Worm (Caenorhabditis elegans) whole organism, young adult: ENCODE data around the gene C10A4.9.

ENCODE experiments used
- B0035.1 ChIP-seq: sonication (generic microtip); optimal IDR thresholded peaks from 2 replicates; lab custom pipeline; 2016; ENCODE audit warnings: missing genetic modification characterization, mild to moderate bottlenecking, missing compliant biosample characterization, missing genotype, missing genetic modification reagents
- ama-1 ChIP-seq, 3 experiments: fragments of 150-350 bp in 1 of 3; sonication (generic microtip) in 2 of 3; optimal IDR thresholded peaks; 2 replicates each; lab custom pipeline; 2014 to 2018; ENCODE audit warnings: missing biosample characterization in 2 of 3, missing genetic modification characterization in 2 of 3, missing genetic modification reagents in 2 of 3
- bed-2 ChIP-seq: fragments of 200-800 bp; sonication (Bioruptor generic); IDR thresholded peaks from 2 replicates; pipeline ENCODE4 v1.3.6; 2022; ENCODE audit warnings: missing genetic modification reagents, missing genetic modification characterization, missing compliant biosample characterization
- egl-44 ChIP-seq: fragments of 200-800 bp; sonication (Bioruptor generic); IDR thresholded peaks from 2 replicates; pipeline ENCODE4 v1.3.6; 2022; ENCODE audit warnings: missing genetic modification reagents, missing genetic modification characterization, missing compliant biosample characterization
- ets-4 ChIP-seq: fragments of 200-800 bp; sonication (Bioruptor generic); optimal IDR thresholded peaks from 2 replicates; lab custom pipeline; 2018; ENCODE audit warnings: mild to moderate bottlenecking, missing genetic modification characterization, missing compliant biosample characterization
- fkh-3 ChIP-seq: sonication (generic microtip); optimal IDR thresholded peaks from 2 replicates; lab custom pipeline; 2016; ENCODE audit warnings: mild to moderate bottlenecking, missing genetic modification characterization, missing compliant biosample characterization
- lag-1 ChIP-seq: fragments of 200-800 bp; sonication (Bioruptor generic); IDR thresholded peaks from 2 replicates; pipeline ENCODE4 v1.3.6; 2022; ENCODE audit warnings: missing genetic modification reagents, missing genetic modification characterization, missing compliant biosample characterization
- lin-26 ChIP-seq: fragments of 200-800 bp; sonication (Bioruptor generic); IDR thresholded peaks from 2 replicates; pipeline ENCODE4 v1.3.6; 2022; ENCODE audit warnings: missing genetic modification reagents, missing genetic modification characterization, missing compliant biosample characterization
- lin-54 ChIP-seq: fragments of 200-800 bp; sonication (Bioruptor generic); optimal IDR thresholded peaks from 2 replicates; lab custom pipeline; 2018; ENCODE audit warnings: mild to moderate bottlenecking, missing genetic modification characterization, missing compliant biosample characterization
- ztf-25 ChIP-seq: fragments of 200-800 bp; sonication (Bioruptor generic); IDR thresholded peaks from 2 replicates; pipeline ENCODE4 v1.3.6; 2022; ENCODE audit warnings: missing genetic modification reagents, missing genetic modification characterization, missing compliant biosample characterization

ce11 chrX:7420571-7420970 lies at the start of gene C10A4.9:
- TF ChIP-seq egl-44 (GFP tag; lab: Robert Waterston, UW) (no peak), fkh-3 (tag; lab: Kevin White, UChicago) (no peak), bed-2 (no peak), ama-1 (optimal IDR thresholded peaks at IDR 0.05; lab: Kevin White, UChicago) (no peak), ama-1 (GFP tag; optimal IDR thresholded peaks at IDR 0.05; lab: Kevin White, UChicago) (no peak), lag-1 (GFP tag; lab: Robert Waterston, UW) (no peak), lin-26 (GFP tag; lab: Robert Waterston, UW) (no peak), B0035.1 (tag; lab: Kevin White, UChicago) (no peak), ztf-25 (GFP tag; lab: Robert Waterston, UW) (no peak), ets-4 (GFP tag; lab: Kevin White, UChicago) (no peak), lin-54 (no peak)
